Worm (Caenorhabditis elegans): Measurements from ENCODE around the gene F13H8.5.

Gene F13H8.5

ce11 chrII:6259867-6260266 is 3.9 kb upstream of the F13H8.5 start, which contains the start of gene F13H8.11:
Gene F13H8.11 (minus strand): TSS chrII:6260021.
- TF ChIP-seq lsy-2 (tag; optimal IDR thresholded peaks at IDR 0.05) (no peak), unc-130 (GFP tag; optimal IDR thresholded peaks at IDR 0.05) (no peak), daf-16 (GFP tag; optimal IDR thresholded peaks at IDR 0.05) (no peak), daf-16 (tag; optimal IDR thresholded peaks at IDR 0.05) (peak; percentile 90), nhr-77 (tag; optimal IDR thresholded peaks at IDR 0.05) (peak; percentile 9), nhr-28 (tag; optimal IDR thresholded peaks at IDR 0.05) (peak; percentile 92), madf-9 (GFP tag; conservative IDR thresholded peaks at IDR 0.05) (no peak), pqm-1 (tag; optimal IDR thresholded peaks at IDR 0.05) (peak; percentile 76), R02D3.7 (tag; optimal IDR thresholded peaks at IDR 0.05) (no peak)

- TF ChIP-seq nhr-28 (tag; optimal IDR thresholded peaks at IDR 0.05) (peak; percentile 97), spr-3 (GFP tag; optimal IDR thresholded peaks at IDR 0.05) (no peak), dmd-6 (GFP tag; IDR thresholded peaks at IDR 0.05) (no peak), nhr-111 (GFP tag; optimal IDR thresholded peaks at IDR 0.05) (no peak), zip-2 (tag; optimal IDR thresholded peaks at IDR 0.05) (no peak), nhr-25 (tag; optimal IDR thresholded peaks at IDR 0.05; ENCODE audit: borderline replicate concordance, insufficient read depth) (no peak)
Observed at ce11 chrII:6257220-6257877, 1.4 kb upstream of the F13H8.5 start.

ce11 chrII:6252707-6253106 is 3.2 kb downstream of the F13H8.5 start:
- no peak for TF ChIP-seq nhr-10 (tag; optimal IDR thresholded peaks at IDR 0.05)
- TF ChIP-seq zfp-3 (GFP tag; conservative IDR thresholded peaks at IDR 0.05), result peak; percentile 69; the same call in 1 of the 2 replicates
- no peak for TF ChIP-seq ztf-11 (tag; optimal IDR thresholded peaks at IDR 0.05)
- no peak for TF ChIP-seq ces-1 (GFP tag; optimal IDR thresholded peaks at IDR 0.05)
- no peak for TF ChIP-seq fos-1 (tag; optimal IDR thresholded peaks at IDR 0.05)
- peak; percentile 35 for TF ChIP-seq aha-1 (tag)
- TF ChIP-seq ceh-28 (tag; optimal IDR thresholded peaks at IDR 0.05), result no peak
- TF ChIP-seq mep-1 (tag; optimal IDR thresholded peaks at IDR 0.05), result peak; percentile 26
- TF ChIP-seq F26F4.8 (GFP tag; conservative IDR thresholded peaks at IDR 0.05), result no peak
- no peak for TF ChIP-seq F37D6.2 (tag; optimal IDR thresholded peaks at IDR 0.05)
- no peak for TF ChIP-seq zip-11 (GFP tag; IDR thresholded peaks at IDR 0.05)
- no peak for TF ChIP-seq madf-9 (GFP tag; conservative IDR thresholded peaks at IDR 0.05)
- peak; percentile 20 for TF ChIP-seq nhr-102 (tag; optimal IDR thresholded peaks at IDR 0.05)
- no peak for TF ChIP-seq ceh-62 (tag; optimal IDR thresholded peaks at IDR 0.05)
- TF ChIP-seq dmd-9 (GFP tag; IDR thresholded peaks at IDR 0.05), result no peak
- TF ChIP-seq ama-1 (optimal IDR thresholded peaks at IDR 0.05), result no peak
- TF ChIP-seq T20F7.1 (GFP tag; optimal IDR thresholded peaks at IDR 0.05), result no peak
- no peak for TF ChIP-seq nhr-111 (GFP tag; optimal IDR thresholded peaks at IDR 0.05)
- peak; percentile 59 for TF ChIP-seq F49E8.2 (tag; optimal IDR thresholded peaks at IDR 0.05; ENCODE audit: borderline replicate concordance)
- TF ChIP-seq egl-43 (GFP tag; IDR thresholded peaks at IDR 0.05), result no peak
- TF ChIP-seq daf-8 (GFP tag; IDR thresholded peaks at IDR 0.05), result no peak
- TF ChIP-seq T26A8.4 (GFP tag; IDR thresholded peaks at IDR 0.05), result peak; percentile 23; the same call in 1 of the 2 replicates
- TF ChIP-seq snpc-1.2 (GFP tag; IDR thresholded peaks at IDR 0.05), result 0 out of 2 replicates have a peak, but pooled peaks have one; percentile 36
- TF ChIP-seq saeg-2 (GFP tag; IDR thresholded peaks at IDR 0.05), result no peak
- no peak for TF ChIP-seq mdl-1 (tag; optimal IDR thresholded peaks at IDR 0.05)
- peak; percentile 19 for TF ChIP-seq unc-130 (GFP tag; optimal IDR thresholded peaks at IDR 0.05)
- peak; percentile 50; the same call in 1 of the 2 replicates for TF ChIP-seq lin-38 (GFP tag; IDR thresholded peaks at IDR 0.05)
- TF ChIP-seq pha-4 (GFP tag; IDR thresholded peaks at IDR 0.05), result peak; percentile 19; the same call in 1 of the 2 replicates
- TF ChIP-seq pha-4 (tag; optimal IDR thresholded peaks at IDR 0.05), result no peak
- no peak for TF ChIP-seq ZK337.2 (GFP tag; IDR thresholded peaks at IDR 0.05)
- TF ChIP-seq mdt-29 (GFP tag; IDR thresholded peaks at IDR 0.05), result 0 out of 2 replicates have a peak, but pooled peaks have one; percentile 25
- no peak for TF ChIP-seq nhr-76 (tag; optimal IDR thresholded peaks at IDR 0.05)
- peak in 1 of 2 experiments; percentile 78 for TF ChIP-seq unc-62 (GFP tag; optimal IDR thresholded peaks at IDR 0.05 in 1 of 2)
- no peak for TF ChIP-seq unc-62 (tag; optimal IDR thresholded peaks at IDR 0.05)

Data from whole organism, L4 larva.